Fruit fly (Drosophila melanogaster) Kc167 (cell line): ENCODE results near the gene CG11686.

ENCODE experiments used
- Myc ChIP-seq: fragments of >200 bp; optimal IDR thresholded peaks from 2 replicates; lab custom pipeline; 2017; ENCODE audit warnings: missing external identifiers
- h ChIP-seq: fragments of >200 bp; optimal IDR thresholded peaks from 3 replicates; lab custom pipeline; 2018; ENCODE audit warnings: missing external identifiers

dm6 chr3R:13306595-13306994 lies 46.4 kb downstream of the CG11686 start:
- TF ChIP-seq Myc (lab: Kevin White, UChicago) = no peak
- TF ChIP-seq h = no peak
